Worm (Caenorhabditis elegans): ENCODE results near the gene picd-1.

Gene picd-1

DNA sequence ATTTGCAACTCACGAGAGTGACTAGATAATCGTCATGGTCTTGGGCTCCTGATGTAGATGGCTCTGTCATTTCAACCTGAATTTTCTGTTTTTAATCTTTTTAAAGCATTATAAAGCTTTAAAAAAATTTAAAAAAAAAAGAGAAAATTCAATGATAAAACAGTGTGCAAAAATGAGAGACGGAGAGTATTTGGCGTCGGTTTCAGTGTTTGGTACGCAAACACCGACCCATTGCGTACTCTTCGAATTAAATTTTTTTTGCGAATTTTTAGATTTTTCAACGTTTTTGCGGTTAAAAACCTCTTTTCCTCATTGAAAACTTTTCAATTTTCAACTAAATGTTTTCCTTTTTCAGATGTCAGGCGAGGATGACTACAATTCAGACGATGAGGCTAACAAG lies 23.3 kb downstream of the picd-1 start, which contains the start of the genes W03F9.2 and sftb-2:
Gene W03F9.2, minus strand, starts transcription at position 153 of the 400 bp plus-strand sequence.
Gene sftb-2, plus strand, starts transcription at position 356 of the 400 bp plus-strand sequence.
- TF ChIP-seq zag-1 (tag; optimal IDR thresholded peaks at IDR 0.05), result no peak
- TF ChIP-seq egl-27 (tag; optimal IDR thresholded peaks at IDR 0.05), result no peak
- no peak for TF ChIP-seq lin-11 (tag; optimal IDR thresholded peaks at IDR 0.05)
- no peak for TF ChIP-seq nhr-21 (tag; optimal IDR thresholded peaks at IDR 0.05)
- TF ChIP-seq nhr-12 (tag; optimal IDR thresholded peaks at IDR 0.05), result no peak
- no peak for TF ChIP-seq nhr-23 (tag; optimal IDR thresholded peaks at IDR 0.05)
- no peak for TF ChIP-seq nhr-6 (tag; optimal IDR thresholded peaks at IDR 0.05)
- TF ChIP-seq ceh-82 (tag; optimal IDR thresholded peaks at IDR 0.05), result no peak
- TF ChIP-seq dmd-4 (tag; optimal IDR thresholded peaks at IDR 0.05), result no peak
- no peak for TF ChIP-seq ZK546.5 (tag; optimal IDR thresholded peaks at IDR 0.05)
- peak; percentile 15 to 66 for TF ChIP-seq lsy-2 (tag; optimal IDR thresholded peaks at IDR 0.05)
- no peak for TF ChIP-seq unc-39 (tag; optimal IDR thresholded peaks at IDR 0.05)
- TF ChIP-seq nhr-237 (tag; optimal IDR thresholded peaks at IDR 0.05), result no peak
- TF ChIP-seq fos-1 (tag; optimal IDR thresholded peaks at IDR 0.05), result no peak
- no peak for TF ChIP-seq ztf-4 (tag; optimal IDR thresholded peaks at IDR 0.05)
- TF ChIP-seq Y55F3AM.14 (GFP tag; optimal IDR thresholded peaks at IDR 0.05), result no peak
- TF ChIP-seq nhr-10 (tag; optimal IDR thresholded peaks at IDR 0.05), result no peak
- TF ChIP-seq ama-1 (optimal IDR thresholded peaks at IDR 0.05), result no peak
- TF ChIP-seq peb-1 (tag; optimal IDR thresholded peaks at IDR 0.05), result no peak
- peak; percentile 68 for TF ChIP-seq C34F6.9 (tag; optimal IDR thresholded peaks at IDR 0.05)
- TF ChIP-seq mab-5 (tag; optimal IDR thresholded peaks at IDR 0.05), result no peak
- no peak for TF ChIP-seq alr-1 (tag; optimal IDR thresholded peaks at IDR 0.05)
- TF ChIP-seq ceh-16 (tag; optimal IDR thresholded peaks at IDR 0.05), result no peak
- no peak for TF ChIP-seq unc-62 (GFP tag; optimal IDR thresholded peaks at IDR 0.05)
- no peak for TF ChIP-seq elt-3 (tag; optimal IDR thresholded peaks at IDR 0.05)
- TF ChIP-seq nhr-11 (tag; optimal IDR thresholded peaks at IDR 0.05), result no peak
- no peak for TF ChIP-seq skn-1 (tag; optimal IDR thresholded peaks at IDR 0.05)
- no peak for TF ChIP-seq crh-2 (tag; optimal IDR thresholded peaks at IDR 0.05)
- no peak for TF ChIP-seq nhr-77 (tag; optimal IDR thresholded peaks at IDR 0.05)
- TF ChIP-seq elt-1 (tag; optimal IDR thresholded peaks at IDR 0.05), result no peak
- no peak for TF ChIP-seq nhr-129 (tag; optimal IDR thresholded peaks at IDR 0.05)
- peak; percentile 71 for TF ChIP-seq unc-55 (GFP tag; optimal IDR thresholded peaks at IDR 0.05)
- no peak for TF ChIP-seq aly-2 (tag; optimal IDR thresholded peaks at IDR 0.05)
- no peak for TF ChIP-seq R02D3.7 (tag; optimal IDR thresholded peaks at IDR 0.05)
- TF ChIP-seq sem-4 (tag; optimal IDR thresholded peaks at IDR 0.05), result no peak
- TF ChIP-seq blmp-1 (tag; optimal IDR thresholded peaks at IDR 0.05; ENCODE audit: insufficient read depth), result no peak
- no peak for TF ChIP-seq sma-3 (GFP tag; optimal IDR thresholded peaks at IDR 0.05)
- peak; percentile 7 for TF ChIP-seq lin-13 (GFP tag; optimal IDR thresholded peaks at IDR 0.05)
- no peak for TF ChIP-seq snpc-4 (tag; optimal IDR thresholded peaks at IDR 0.05)
- TF ChIP-seq gmeb-1 (tag; optimal IDR thresholded peaks at IDR 0.05), result peak; percentile 66
- TF ChIP-seq mdl-1 (tag; optimal IDR thresholded peaks at IDR 0.05), result no peak
- TF ChIP-seq lin-39 (tag; optimal IDR thresholded peaks at IDR 0.05), result no peak
- no peak for TF ChIP-seq sma-9 (GFP tag; optimal IDR thresholded peaks at IDR 0.05)
- no peak for TF ChIP-seq sma-9 (tag; optimal IDR thresholded peaks at IDR 0.05)
- no peak for TF ChIP-seq ztf-11 (tag; optimal IDR thresholded peaks at IDR 0.05)
- peak; percentile 0 for TF ChIP-seq F13H6.1 (tag; optimal IDR thresholded peaks at IDR 0.05)
- no peak for TF ChIP-seq mbf-1 (tag; optimal IDR thresholded peaks at IDR 0.05)
- TF ChIP-seq nhr-25 (tag; optimal IDR thresholded peaks at IDR 0.05), result no peak
- no peak for TF ChIP-seq ztf-1 (GFP tag; conservative IDR thresholded peaks at IDR 0.05)

Data from whole organism, L2 larva.